Worm (Caenorhabditis elegans): Measurements from ENCODE around the gene sdz-5.
A peak's percentile ranks its signal among the peaks of the same experiment; 100 is the strongest.

Gene sdz-5

ce11 chrII:3008400-3008799 is at the start of gene sdz-5:
sdz-5 (plus strand) TSS chrII:3008700.
- TF ChIP-seq madf-6 (GFP tag; IDR thresholded peaks at IDR 0.05): no peak
- TF ChIP-seq D2030.7 (GFP tag; IDR thresholded peaks at IDR 0.05): no peak
- no peak for TF ChIP-seq K12H6.12 (tag; optimal IDR thresholded peaks at IDR 0.05)
- TF ChIP-seq atf-7 (tag; optimal IDR thresholded peaks at IDR 0.05): no peak
- no peak for TF ChIP-seq cebp-2 (GFP tag; IDR thresholded peaks at IDR 0.05)
- no peak for TF ChIP-seq tbp1 (GFP tag; optimal IDR thresholded peaks at IDR 0.05)
- TF ChIP-seq akir-1 (GFP tag; optimal IDR thresholded peaks at IDR 0.05): no peak
- TF ChIP-seq F49E8.2 (tag; optimal IDR thresholded peaks at IDR 0.05; ENCODE audit: insufficient read depth): no peak
- TF ChIP-seq somi-1 (GFP tag; optimal IDR thresholded peaks at IDR 0.05): no peak
- TF ChIP-seq chd-7 (tag; optimal IDR thresholded peaks at IDR 0.05): no peak
- TF ChIP-seq efl-1 (GFP tag; optimal IDR thresholded peaks at IDR 0.05): no peak
- no peak for TF ChIP-seq snpc-1.1 (tag; optimal IDR thresholded peaks at IDR 0.05; ENCODE audit: insufficient read depth)
- TF ChIP-seq let-526 (GFP tag; IDR thresholded peaks at IDR 0.05): no peak
- TF ChIP-seq fkh-3 (tag; optimal IDR thresholded peaks at IDR 0.05): no peak
- TF ChIP-seq nhr-120 (GFP tag; IDR thresholded peaks at IDR 0.05): no peak
- no peak for TF ChIP-seq tbx-9 (tag; optimal IDR thresholded peaks at IDR 0.05; ENCODE audit: borderline replicate concordance)
- no peak for TF ChIP-seq hmg-1.2 (GFP tag; IDR thresholded peaks at IDR 0.05)
- TF ChIP-seq bed-1 (GFP tag; IDR thresholded peaks at IDR 0.05): no peak
- TF ChIP-seq ceh-40 (GFP tag; IDR thresholded peaks at IDR 0.05): no peak

ce11 chrII:2962531-2963164 is 45.9 kb upstream of the sdz-5 start:
- TF ChIP-seq rcor-1 (GFP tag; IDR thresholded peaks at IDR 0.05) (no peak), K12H6.12 (tag; optimal IDR thresholded peaks at IDR 0.05) (no peak), athp-1 (tag; optimal IDR thresholded peaks at IDR 0.05) (no peak), mcd-1 (GFP tag; IDR thresholded peaks at IDR 0.05) (0 out of 2 replicates have a peak, but pooled peaks have one; percentile 8), gei-17 (GFP tag; optimal IDR thresholded peaks at IDR 0.05) (no peak), hmg-1.2 (GFP tag; IDR thresholded peaks at IDR 0.05) (peak; percentile 40; the same call in 1 of the 2 replicates), zfh-2 (GFP tag; conservative IDR thresholded peaks at IDR 0.05) (peak; percentile 76)

ce11 chrII:2963619-2964018 is 44.9 kb upstream of the sdz-5 start:
- TF ChIP-seq zfh-2 (GFP tag; conservative IDR thresholded peaks at IDR 0.05) (0 out of 2 replicates have a peak, but pooled peaks have one; percentile 15), lir-1 (GFP tag; conservative IDR thresholded peaks at IDR 0.05) (no peak)

ce11 chrII:2965215-2965998 is 43.1 kb upstream of the sdz-5 start:
- TF ChIP-seq ceh-91 (GFP tag; IDR thresholded peaks at IDR 0.05) (no peak), zfh-2 (GFP tag; conservative IDR thresholded peaks at IDR 0.05) (peak; percentile 50; the same call in 1 of the 2 replicates), aptf-3 (GFP tag; IDR thresholded peaks at IDR 0.05) (no peak)

ce11 chrII:2966350-2966749 is 42.1 kb upstream of the sdz-5 start:
- no peak for TF ChIP-seq B0261.1 (tag; optimal IDR thresholded peaks at IDR 0.05)
- 0 out of 2 replicates have a peak, but pooled peaks have one; percentile 28 for TF ChIP-seq hsf-1 (GFP tag; IDR thresholded peaks at IDR 0.05)
- 0 out of 2 replicates have a peak, but pooled peaks have one; percentile 26 for TF ChIP-seq ztf-28 (GFP tag; IDR thresholded peaks at IDR 0.05)
- TF ChIP-seq nhr-179 (tag; optimal IDR thresholded peaks at IDR 0.05): no peak
- no peak for TF ChIP-seq C17E4.6 (GFP tag; IDR thresholded peaks at IDR 0.05)
- TF ChIP-seq ets-4 (GFP tag; optimal IDR thresholded peaks at IDR 0.05): no peak
